Fruit fly (Drosophila melanogaster): ENCODE results near the gene HIPP1.

The HIPP1 gene

dm6 chr3L:20771891-20772646, 37.4 kb upstream of the HIPP1 start:
- TF ChIP-seq CG33017 (tag; optimal IDR thresholded peaks at IDR 0.05) (peak; percentile 65), kay (GFP tag; ENCODE audit: borderline replicate concordance) (peak; percentile 90), CG7045 (GFP tag; optimal IDR thresholded peaks at IDR 0.05) (peak; percentile 65), pad (GFP tag; optimal IDR thresholded peaks at IDR 0.05) (no peak), cic (GFP tag; optimal IDR thresholded peaks at IDR 0.05) (no peak), Hr96 (GFP tag; optimal IDR thresholded peaks at IDR 0.05) (no peak), CG1620 (GFP tag; optimal IDR thresholded peaks at IDR 0.05) (peak; percentile 39), tj (GFP tag; optimal IDR thresholded peaks at IDR 0.05) (no peak), CG12768 (GFP tag; optimal IDR thresholded peaks at IDR 0.05) (peak; percentile 50), CG11617 (GFP tag; optimal IDR thresholded peaks at IDR 0.05) (peak; percentile 47), cnc (optimal IDR thresholded peaks at IDR 0.05) (no peak), CG14711 (tag; optimal IDR thresholded peaks at IDR 0.05) (peak; percentile 58), Clk (GFP tag; optimal IDR thresholded peaks at IDR 0.05) (peak; percentile 31), Mnt (GFP tag; optimal IDR thresholded peaks at IDR 0.05) (peak; percentile 22), bab1 (GFP tag; optimal IDR thresholded peaks at IDR 0.05) (peak; percentile 85), CG7101 (tag; optimal IDR thresholded peaks at IDR 0.05) (peak; percentile 70), Crg-1 (GFP tag; optimal IDR thresholded peaks at IDR 0.05) (peak; percentile 30), CG5204 (GFP tag; optimal IDR thresholded peaks at IDR 0.05) (no peak), toe (GFP tag; optimal IDR thresholded peaks at IDR 0.05) (no peak), ovo (GFP tag; optimal IDR thresholded peaks at IDR 0.05) (no peak)

- TF ChIP-seq cnc (optimal IDR thresholded peaks at IDR 0.05) (no peak), Crg-1 (GFP tag; optimal IDR thresholded peaks at IDR 0.05) (no peak), CG1620 (GFP tag; optimal IDR thresholded peaks at IDR 0.05) (no peak), pad (GFP tag; optimal IDR thresholded peaks at IDR 0.05) (no peak), CG5204 (GFP tag; optimal IDR thresholded peaks at IDR 0.05) (no peak), kay (GFP tag; ENCODE audit: borderline replicate concordance) (no peak), Mnt (GFP tag; optimal IDR thresholded peaks at IDR 0.05) (no peak)
Observed at dm6 chr3L:20772647-20773015, 36.8 kb upstream of the HIPP1 start.

- TF ChIP-seq cnc (optimal IDR thresholded peaks at IDR 0.05) (no peak), CG33017 (tag; optimal IDR thresholded peaks at IDR 0.05) (no peak), CG14711 (tag; optimal IDR thresholded peaks at IDR 0.05) (no peak), CG11617 (GFP tag; optimal IDR thresholded peaks at IDR 0.05) (no peak), CG7045 (GFP tag; optimal IDR thresholded peaks at IDR 0.05) (no peak), CG1620 (GFP tag; optimal IDR thresholded peaks at IDR 0.05) (no peak), pad (GFP tag; optimal IDR thresholded peaks at IDR 0.05) (no peak), Hr96 (GFP tag; optimal IDR thresholded peaks at IDR 0.05) (no peak), Clk (GFP tag; optimal IDR thresholded peaks at IDR 0.05) (no peak)
Observed at dm6 chr3L:20777496-20777895, 32.0 kb upstream of the HIPP1 start.

- TF ChIP-seq Hr96 (GFP tag; optimal IDR thresholded peaks at IDR 0.05) (peak; percentile 74), CG14711 (tag; optimal IDR thresholded peaks at IDR 0.05) (peak; percentile 47), cnc (optimal IDR thresholded peaks at IDR 0.05) (no peak), CG12768 (GFP tag; optimal IDR thresholded peaks at IDR 0.05) (no peak), cic (GFP tag; optimal IDR thresholded peaks at IDR 0.05) (no peak), ovo (GFP tag; optimal IDR thresholded peaks at IDR 0.05) (no peak), CG11617 (GFP tag; optimal IDR thresholded peaks at IDR 0.05) (peak; percentile 40), pad (GFP tag; optimal IDR thresholded peaks at IDR 0.05) (peak; percentile 40), bab1 (GFP tag; optimal IDR thresholded peaks at IDR 0.05) (no peak), CG7045 (GFP tag; optimal IDR thresholded peaks at IDR 0.05) (peak; percentile 61), toe (GFP tag; optimal IDR thresholded peaks at IDR 0.05) (peak; percentile 77), CG1620 (GFP tag; optimal IDR thresholded peaks at IDR 0.05) (peak; percentile 63), CG33017 (tag; optimal IDR thresholded peaks at IDR 0.05) (peak; percentile 41), CG7101 (tag; optimal IDR thresholded peaks at IDR 0.05) (peak; percentile 44), CG5204 (GFP tag; optimal IDR thresholded peaks at IDR 0.05) (no peak), tj (GFP tag; optimal IDR thresholded peaks at IDR 0.05) (no peak), Crg-1 (GFP tag; optimal IDR thresholded peaks at IDR 0.05) (no peak), Clk (GFP tag; optimal IDR thresholded peaks at IDR 0.05) (no peak), Mnt (GFP tag; optimal IDR thresholded peaks at IDR 0.05) (peak; percentile 39), kay (GFP tag; ENCODE audit: borderline replicate concordance) (no peak)
Observed at dm6 chr3L:20778224-20779063, 31.0 kb upstream of the HIPP1 start, which contains the start of the genes Pex16 and Pex14. TSS of gene Pex16 (minus strand) at chr3L:20778264. TSS of gene Pex14 (plus strand) at chr3L:20778799.

dm6 chr3L:20784394-20784793, 25.1 kb upstream of the HIPP1 start:
- TF ChIP-seq CG7045 (GFP tag; optimal IDR thresholded peaks at IDR 0.05) = no peak
- TF ChIP-seq cic (GFP tag; optimal IDR thresholded peaks at IDR 0.05) = no peak
- no peak for TF ChIP-seq Mnt (GFP tag; optimal IDR thresholded peaks at IDR 0.05)

Data from whole organism, adult.